Fruit fly (Drosophila melanogaster) whole organism, embryonic: ENCODE results near the gene Secp43.

Source experiments
- Adf1 ChIP-seq: fragments of 200-800 bp; sonication (Bioruptor generic); IDR thresholded peaks from 2 replicates; pipeline ENCODE4 v1.3.6; 2022; ENCODE audit warnings: missing biosample characterization, missing genetic modification characterization
- Aef1 ChIP-seq: fragments of 200-800 bp; sonication (Bioruptor generic); IDR thresholded peaks from 3 replicates; pipeline ENCODE4 v1.3.6; 2022; ENCODE audit warnings: missing biosample characterization, missing genetic modification characterization
- C15 ChIP-seq: fragments of 200-800 bp; sonication (Bioruptor generic); IDR thresholded peaks from 3 replicates; pipeline ENCODE4 v1.3.6; 2022; ENCODE audit warnings: missing biosample characterization, missing genetic modification characterization
- CG10209 ChIP-seq: fragments of 200-800 bp; sonication (Bioruptor generic); optimal IDR thresholded peaks from 3 replicates; lab custom pipeline; 2017; ENCODE audit warnings: missing biosample characterization, mild to moderate bottlenecking, missing genetic modification characterization, missing genetic modification reagents
- CG10959 ChIP-seq: fragments of 200-800 bp; sonication (Bioruptor generic); IDR thresholded peaks from 2 replicates; pipeline ENCODE4 v1.3.6; 2022; ENCODE audit warnings: missing biosample characterization, missing genetic modification characterization
- CG11093 ChIP-seq: fragments of 200-800 bp; sonication (Bioruptor generic); IDR thresholded peaks from 3 replicates; pipeline ENCODE4 v1.3.6; 2022; ENCODE audit warnings: missing biosample characterization, missing genetic modification characterization
- CG1233 ChIP-seq: fragments of 200-800 bp; sonication (Bioruptor generic); optimal IDR thresholded peaks from 4 replicates; lab custom pipeline; 2018; ENCODE audit warnings: missing biosample characterization, mild to moderate bottlenecking, missing genetic modification characterization
- CG13296 ChIP-seq: fragments of 200-800 bp; sonication (Bioruptor generic); optimal IDR thresholded peaks from 3 replicates; lab custom pipeline; 2018; ENCODE audit warnings: missing biosample characterization, mild to moderate bottlenecking, missing genetic modification characterization
- CG15011 ChIP-seq: fragments of 200-800 bp; sonication (Bioruptor generic); optimal IDR thresholded peaks from 3 replicates; lab custom pipeline; 2018; ENCODE audit warnings: missing biosample characterization, mild to moderate bottlenecking, missing genetic modification characterization
- CG15269 ChIP-seq: fragments of 200-800 bp; sonication (Bioruptor generic); optimal IDR thresholded peaks from 2 replicates; lab custom pipeline; 2018; ENCODE audit warnings: missing biosample characterization, mild to moderate bottlenecking, missing genetic modification characterization, moderate library complexity
- CG17328 ChIP-seq: fragments of 200-800 bp; sonication (Bioruptor generic); IDR thresholded peaks from 2 replicates; pipeline ENCODE4 v1.3.6; 2022; ENCODE audit warnings: missing biosample characterization, missing genetic modification characterization
- CG17359 ChIP-seq: fragments of 200-800 bp; sonication (Bioruptor generic); optimal IDR thresholded peaks from 3 replicates; lab custom pipeline; 2018; ENCODE audit warnings: missing biosample characterization, mild to moderate bottlenecking, missing genetic modification characterization, moderate library complexity
- CG32772 ChIP-seq: fragments of 200-800 bp; sonication (Bioruptor generic); IDR thresholded peaks from 2 replicates; pipeline ENCODE4 v1.3.6; 2022; ENCODE audit warnings: missing biosample characterization, missing genetic modification characterization
- CG4707 ChIP-seq: fragments of 200-800 bp; sonication (Bioruptor generic); optimal IDR thresholded peaks from 2 replicates; lab custom pipeline; 2018; ENCODE audit warnings: missing biosample characterization, mild to moderate bottlenecking, missing genetic modification characterization, moderate library complexity
- CG5180 ChIP-seq: fragments of 200-800 bp; sonication (Bioruptor generic); optimal IDR thresholded peaks from 3 replicates; lab custom pipeline; 2017; ENCODE audit warnings: missing biosample characterization, missing genetic modification characterization, mild to moderate bottlenecking, moderate library complexity, missing genetic modification reagents
- CG6254 ChIP-seq: fragments of 200-800 bp; sonication (Bioruptor generic); optimal IDR thresholded peaks from 3 replicates; lab custom pipeline; 2017; ENCODE audit warnings: mild to moderate bottlenecking, missing biosample characterization, missing genetic modification reagents, missing genetic modification characterization
- CG6813 ChIP-seq: fragments of 200-800 bp; sonication (Bioruptor generic); optimal IDR thresholded peaks from 2 replicates; lab custom pipeline; 2017; ENCODE audit warnings: missing biosample characterization, missing genetic modification characterization, mild to moderate bottlenecking, moderate library complexity, missing genetic modification reagents
- CG7372 ChIP-seq: fragments of 200-800 bp; sonication (Bioruptor generic); IDR thresholded peaks from 2 replicates; pipeline ENCODE4 v1.3.6; 2022; ENCODE audit warnings: missing biosample characterization, missing genetic modification characterization
- CG7963 ChIP-seq: fragments of 200-800 bp; sonication (Bioruptor generic); IDR thresholded peaks from 3 replicates; pipeline ENCODE4 v1.3.6; 2022; ENCODE audit warnings: missing biosample characterization, missing genetic modification characterization; ENCODE audit not compliant: partially characterized antibody
- CkIIα-i1 ChIP-seq: fragments of 200-800 bp; sonication (Bioruptor generic); IDR thresholded peaks from 2 replicates; pipeline ENCODE4 v1.3.6; 2022; ENCODE audit warnings: missing biosample characterization, missing genetic modification characterization
- D19A ChIP-seq: fragments of 200-800 bp; optimal IDR thresholded peaks from 3 replicates; lab custom pipeline; 2019; ENCODE audit warnings: missing biosample characterization, mild to moderate bottlenecking, missing genetic modification characterization, moderate library complexity
- Doc2 ChIP-seq: fragments of 200-800 bp; sonication (Bioruptor generic); IDR thresholded peaks from 2 replicates; pipeline ENCODE4 v1.3.6; 2022; ENCODE audit warnings: missing biosample characterization, missing genetic modification characterization
- Eip74EF ChIP-seq, 2 experiments: fragments of 200-800 bp in 1 of 2; fragments of >200 bp in 1 of 2; sonication (Bioruptor generic) in 1 of 2; optimal IDR thresholded peaks; 2 replicates each; lab custom pipeline; 2017 to 2019; ENCODE audit warnings: missing biosample characterization in 2 of 2, missing genetic modification characterization in 2 of 2, mild to moderate bottlenecking in 1 of 2, moderate library complexity in 1 of 2
- Hmr ChIP-seq: fragments of 200-800 bp; sonication (Bioruptor generic); optimal IDR thresholded peaks from 3 replicates; lab custom pipeline; 2017; ENCODE audit warnings: mild to moderate bottlenecking, missing biosample characterization, missing genetic modification reagents, missing genetic modification characterization
- Hr3 ChIP-seq: fragments of 200-800 bp; sonication (Bioruptor generic); optimal IDR thresholded peaks from 3 replicates; lab custom pipeline; 2016; ENCODE audit warnings: missing biosample characterization, missing genetic modification characterization
- Kr ChIP-seq: fragments of 200-800 bp; sonication (Bioruptor generic); optimal IDR thresholded peaks from 2 replicates; lab custom pipeline; 2017; ENCODE audit warnings: missing biosample characterization, mild to moderate bottlenecking, missing genetic modification characterization
- MBD-R2 ChIP-seq: fragments of 200-800 bp; sonication (Bioruptor generic); IDR thresholded peaks from 2 replicates; pipeline ENCODE4 v1.3.6; 2022; ENCODE audit warnings: missing biosample characterization, missing genetic modification characterization
- Max ChIP-seq: fragments of 200-800 bp; sonication (Bioruptor generic); optimal IDR thresholded peaks from 2 replicates; lab custom pipeline; 2016; ENCODE audit warnings: missing biosample characterization, mild to moderate bottlenecking, missing genetic modification characterization
- Mrtf ChIP-seq: fragments of 200-800 bp; sonication (Bioruptor generic); IDR thresholded peaks from 3 replicates; pipeline ENCODE4 v1.3.6; 2022; ENCODE audit warnings: missing biosample characterization, missing genetic modification characterization
- Nf-YA ChIP-seq: fragments of 200-800 bp; sonication (Bioruptor generic); IDR thresholded peaks from 2 replicates; pipeline ENCODE4 v1.3.6; 2022; ENCODE audit warnings: missing biosample characterization, missing genetic modification characterization
- Nf-YB ChIP-seq: fragments of 200-800 bp; sonication (Bioruptor generic); optimal IDR thresholded peaks from 3 replicates; lab custom pipeline; 2019; ENCODE audit warnings: missing biosample characterization, mild to moderate bottlenecking, missing genetic modification characterization, moderate library complexity
- ac ChIP-seq: fragments of 200-800 bp; sonication (Bioruptor generic); optimal IDR thresholded peaks from 3 replicates; lab custom pipeline; 2017; ENCODE audit warnings: missing biosample characterization, mild to moderate bottlenecking, missing genetic modification characterization
- ara ChIP-seq: fragments of 200-800 bp; sonication (Bioruptor generic); IDR thresholded peaks from 2 replicates; pipeline ENCODE4 v1.3.6; 2022; ENCODE audit warnings: missing biosample characterization, missing genetic modification characterization
- ase ChIP-seq: fragments of 200-800 bp; sonication (Bioruptor generic); IDR thresholded peaks from 3 replicates; pipeline ENCODE4 v1.3.6; 2022; ENCODE audit warnings: missing biosample characterization, missing genetic modification characterization
- ato ChIP-seq: fragments of 200-800 bp; sonication (Bioruptor generic); IDR thresholded peaks from 2 replicates; pipeline ENCODE4 v1.3.6; 2022; ENCODE audit warnings: missing biosample characterization, missing genetic modification characterization; ENCODE audit not compliant: partially characterized antibody
- br ChIP-seq: fragments of >200 bp; optimal IDR thresholded peaks from 2 replicates; lab custom pipeline; 2017
- chm ChIP-seq: fragments of 200-800 bp; sonication (Bioruptor generic); IDR thresholded peaks from 2 replicates; pipeline ENCODE4 v1.3.6; 2022; ENCODE audit warnings: missing biosample characterization, missing genetic modification characterization
- fu2 ChIP-seq: fragments of 200-800 bp; sonication (Bioruptor generic); optimal IDR thresholded peaks from 2 replicates; lab custom pipeline; 2016; ENCODE audit warnings: missing biosample characterization, missing genetic modification characterization
- nau ChIP-seq: fragments of 200-800 bp; sonication (Bioruptor generic); optimal IDR thresholded peaks from 3 replicates; lab custom pipeline; 2017; ENCODE audit warnings: missing biosample characterization, mild to moderate bottlenecking, missing genetic modification characterization, missing genetic modification reagents
- pan ChIP-seq, 4 experiments: fragments of >200 bp in 3 of 4; fragments of 200-800 bp in 1 of 4; sonication (Bioruptor generic) in 1 of 4; optimal IDR thresholded peaks in 3 of 4; IDR thresholded peaks in 1 of 4; 2 replicates each; pipeline versions ENCODE4 v1.3.6 to Lab custom; 2017 to 2022; ENCODE audit warnings: missing biosample characterization in 2 of 4, missing genetic modification characterization in 2 of 4, mixed read lengths in 1 of 4
- phol ChIP-seq: fragments of 200-800 bp; sonication (Bioruptor generic); optimal IDR thresholded peaks from 3 replicates; lab custom pipeline; 2018; ENCODE audit warnings: missing biosample characterization, mild to moderate bottlenecking, missing genetic modification characterization, moderate library complexity
- schlank ChIP-seq: fragments of 200-800 bp; sonication (Bioruptor generic); optimal IDR thresholded peaks from 2 replicates; lab custom pipeline; 2018; ENCODE audit warnings: missing biosample characterization, mild to moderate bottlenecking, missing genetic modification characterization
- slp2 ChIP-seq: fragments of 200-800 bp; sonication (Bioruptor generic); optimal IDR thresholded peaks from 2 replicates; lab custom pipeline; 2016; ENCODE audit warnings: missing biosample characterization, missing genetic modification characterization
- sna ChIP-seq: fragments of 200-800 bp; sonication (Bioruptor generic); IDR thresholded peaks from 2 replicates; pipeline ENCODE4 v1.3.6; 2022; ENCODE audit warnings: missing biosample characterization, missing genetic modification characterization; ENCODE audit not compliant: partially characterized antibody
- tap ChIP-seq: fragments of 200-800 bp; optimal IDR thresholded peaks from 3 replicates; lab custom pipeline; 2019; ENCODE audit warnings: missing biosample characterization, mild to moderate bottlenecking, missing genetic modification characterization, moderate library complexity
- tna ChIP-seq: fragments of 200-800 bp; sonication (Bioruptor generic); IDR thresholded peaks from 2 replicates; pipeline ENCODE4 v1.3.6; 2022; ENCODE audit warnings: missing biosample characterization, missing genetic modification characterization; ENCODE audit not compliant: partially characterized antibody
- zen ChIP-seq: fragments of 200-800 bp; sonication (Bioruptor generic); optimal IDR thresholded peaks from 3 replicates; lab custom pipeline; 2018; ENCODE audit warnings: missing biosample characterization, mild to moderate bottlenecking, missing genetic modification characterization, moderate library complexity

Gene Secp43

dm6 chr2L:4440881-4441737 lies 13.1 kb downstream of the Secp43 start, which contains the start of gene CG15431 (continued):
- TF ChIP-seq Mrtf (peak; percentile 67; the same call in 1 of the 3 replicates), Hr3 (GFP tag; lab: Kevin White, UChicago) (peak; percentile 16), CG13296 (peak; percentile 48), sna (no peak), D19A (tag; lab: Kevin White, UChicago) (no peak), Nf-YB (GFP tag; lab: Kevin White, UChicago) (no peak), CG17328 (GFP tag; lab: Robert Waterston, UW) (0 out of 2 replicates have a peak, but pooled peaks have one; percentile 36), fu2 (GFP tag; lab: Kevin White, UChicago) (no peak), CkIIα-i1 (peak; percentile 65; the same call in 1 of the 2 replicates), Kr (no peak), CG10959 (GFP tag; lab: Robert Waterston, UW) (no peak), CG4707 (GFP tag; lab: Kevin White, UChicago) (no peak), phol (tag; lab: Kevin White, UChicago) (no peak), CG7372 (peak; percentile 51), CG1233 (GFP tag; lab: Kevin White, UChicago) (peak; percentile 30), Eip74EF (GFP tag; optimal IDR thresholded peaks at IDR 0.05; lab: Kevin White, UChicago) (peak in 1 of 2 experiments; percentile 53), Hmr (peak; percentile 75), CG5180 (GFP tag; lab: Kevin White, UChicago) (peak; percentile 59), slp2 (peak; percentile 13), MBD-R2 (GFP tag; lab: Robert Waterston, UW) (peak; percentile 35; the same call in 1 of the 2 replicates), CG15269 (tag; lab: Kevin White, UChicago) (peak; percentile 65), ase (GFP tag; lab: Robert Waterston, UW) (peak; percentile 52; the same call in 2 of the 3 replicates), pan (optimal IDR thresholded peaks at IDR 0.05; lab: Kevin White, UChicago) (no peak), pan (GFP tag; optimal IDR thresholded peaks at IDR 0.05 in 1 of 2, IDR thresholded peaks at IDR 0.05 in 1 of 2) (peak in 1 of 2 experiments; percentile 78), Aef1 (peak; percentile 46; the same call in 2 of the 3 replicates), ac (GFP tag; lab: Kevin White, UChicago) (no peak), zen (tag; lab: Kevin White, UChicago) (no peak), CG15011 (no peak), ato (GFP tag; lab: Robert Waterston, UW) (no peak), CG6813 (GFP tag; lab: Kevin White, UChicago) (peak; percentile 66), CG10209 (GFP tag; lab: Kevin White, UChicago) (peak; percentile 50), ara (GFP tag; lab: Robert Waterston, UW) (no peak), CG32772 (peak; percentile 36; the same call in 1 of the 2 replicates), C15 (peak; percentile 46; the same call in 1 of the 3 replicates), tna (no peak), CG6254 (GFP tag; lab: Kevin White, UChicago) (peak; percentile 8), Nf-YA (GFP tag; lab: Robert Waterston, UW) (peak; percentile 62; the same call in 1 of the 2 replicates), Adf1 (GFP tag; lab: Robert Waterston, UW) (peak; percentile 42; the same call in 1 of the 2 replicates), br (no peak), CG7963 (GFP tag; lab: Robert Waterston, UW) (no peak), Doc2 (no peak), Max (peak; percentile 53), tap (tag; lab: Kevin White, UChicago) (peak; percentile 24), nau (GFP tag; lab: Kevin White, UChicago) (peak; percentile 55), chm (GFP tag; lab: Robert Waterston, UW) (0 out of 2 replicates have a peak, but pooled peaks have one; percentile 35), CG11093 (0 out of 3 replicates have a peak, but pooled peaks have one; percentile 21), CG17359 (tag; lab: Kevin White, UChicago) (peak; percentile 63), schlank (no peak)
